Worm (Caenorhabditis elegans): ENCODE data around the gene W03H9.1.
A peak's percentile ranks its signal among the peaks of the same experiment; 100 is the strongest.

The W03H9.1 gene

ce11 chrII:14150031-14150430 lies at the start of gene W03H9.1:
W03H9.1 (minus strand) TSS chrII:14150131.
- no peak for TF ChIP-seq sea-1 (GFP tag; conservative IDR thresholded peaks at IDR 0.05)
- no peak for TF ChIP-seq tbx-11 (GFP tag; IDR thresholded peaks at IDR 0.05)
- TF ChIP-seq B0310.2 (tag; optimal IDR thresholded peaks at IDR 0.05), result no peak
- no peak for TF ChIP-seq hmbx-1 (tag; optimal IDR thresholded peaks at IDR 0.05)
- no peak for TF ChIP-seq scrt-1 (GFP tag; IDR thresholded peaks at IDR 0.05)
- TF ChIP-seq hnd-1 (tag; optimal IDR thresholded peaks at IDR 0.05), result no peak
- no peak for TF ChIP-seq ceh-13 (GFP tag; optimal IDR thresholded peaks at IDR 0.05)
- no peak for TF ChIP-seq ceh-36 (tag; optimal IDR thresholded peaks at IDR 0.05)
- TF ChIP-seq flt-1 (GFP tag; IDR thresholded peaks at IDR 0.05), result no peak
- no peak for TF ChIP-seq aly-1 (tag; optimal IDR thresholded peaks at IDR 0.05)

- TF ChIP-seq aly-1 (tag; optimal IDR thresholded peaks at IDR 0.05) (no peak), ets-7 (tag; optimal IDR thresholded peaks at IDR 0.05) (no peak), hnd-1 (tag; optimal IDR thresholded peaks at IDR 0.05) (no peak), ceh-36 (tag; optimal IDR thresholded peaks at IDR 0.05) (no peak), tra-4 (tag; optimal IDR thresholded peaks at IDR 0.05) (no peak), tbx-11 (GFP tag; IDR thresholded peaks at IDR 0.05) (no peak), B0310.2 (tag; optimal IDR thresholded peaks at IDR 0.05) (no peak), hmg-4 (GFP tag; optimal IDR thresholded peaks at IDR 0.05) (no peak), ama-1 (optimal IDR thresholded peaks at IDR 0.05) (no peak), flt-1 (GFP tag; IDR thresholded peaks at IDR 0.05) (no peak), hmbx-1 (tag; optimal IDR thresholded peaks at IDR 0.05) (no peak), scrt-1 (GFP tag; IDR thresholded peaks at IDR 0.05) (no peak), ceh-13 (GFP tag; optimal IDR thresholded peaks at IDR 0.05) (no peak), sea-1 (GFP tag; conservative IDR thresholded peaks at IDR 0.05) (no peak)
These were observed 47.7 kb upstream of the W03H9.1 start, which contains the start of gene ace-4 for ce11 chrII:14197499-14198096. ace-4 (plus strand) TSS chrII:14198046.

ce11 chrII:14195931-14196330 lies 46.0 kb upstream of the W03H9.1 start:
- no peak for TF ChIP-seq F13C5.2 (tag; optimal IDR thresholded peaks at IDR 0.05)
- TF ChIP-seq ceh-13 (GFP tag; optimal IDR thresholded peaks at IDR 0.05), result no peak
- TF ChIP-seq pes-1 (GFP tag; IDR thresholded peaks at IDR 0.05), result no peak
- TF ChIP-seq aly-1 (tag; optimal IDR thresholded peaks at IDR 0.05), result no peak

- no peak for TF ChIP-seq pes-1 (GFP tag; IDR thresholded peaks at IDR 0.05)
- no peak for TF ChIP-seq ets-7 (tag; optimal IDR thresholded peaks at IDR 0.05)
- no peak for TF ChIP-seq sea-1 (GFP tag; conservative IDR thresholded peaks at IDR 0.05)
These were observed 37.5 kb upstream of the W03H9.1 start for ce11 chrII:14187456-14187855.

ce11 chrII:14186937-14187336 lies 37.0 kb upstream of the W03H9.1 start:
- TF ChIP-seq ama-1 (optimal IDR thresholded peaks at IDR 0.05), result no peak
- TF ChIP-seq ets-7 (tag; optimal IDR thresholded peaks at IDR 0.05), result no peak
- no peak for TF ChIP-seq tbx-11 (GFP tag; IDR thresholded peaks at IDR 0.05)
- TF ChIP-seq B0310.2 (tag; optimal IDR thresholded peaks at IDR 0.05), result peak; percentile 7
- TF ChIP-seq aly-1 (tag; optimal IDR thresholded peaks at IDR 0.05), result no peak
- no peak for TF ChIP-seq ceh-13 (GFP tag; optimal IDR thresholded peaks at IDR 0.05)

ce11 chrII:14178233-14178969 lies 28.5 kb upstream of the W03H9.1 start, which contains the start of gene efhd-1:
efhd-1 (plus strand) TSS chrII:14178814.
- TF ChIP-seq ama-1 (optimal IDR thresholded peaks at IDR 0.05) (no peak), hmbx-1 (tag; optimal IDR thresholded peaks at IDR 0.05) (no peak), aly-1 (tag; optimal IDR thresholded peaks at IDR 0.05) (no peak), tra-4 (tag; optimal IDR thresholded peaks at IDR 0.05) (no peak), hnd-1 (tag; optimal IDR thresholded peaks at IDR 0.05) (no peak), B0310.2 (tag; optimal IDR thresholded peaks at IDR 0.05) (no peak), sea-1 (GFP tag; conservative IDR thresholded peaks at IDR 0.05) (no peak), F13C5.2 (tag; optimal IDR thresholded peaks at IDR 0.05) (no peak), ceh-13 (GFP tag; optimal IDR thresholded peaks at IDR 0.05) (no peak), tbx-11 (GFP tag; IDR thresholded peaks at IDR 0.05) (no peak), scrt-1 (GFP tag; IDR thresholded peaks at IDR 0.05) (no peak), hmg-4 (GFP tag; optimal IDR thresholded peaks at IDR 0.05) (no peak), ceh-36 (tag; optimal IDR thresholded peaks at IDR 0.05) (no peak), tbx-37 (GFP tag; conservative IDR thresholded peaks at IDR 0.05) (no peak), ets-7 (tag; optimal IDR thresholded peaks at IDR 0.05) (no peak), pes-1 (GFP tag; IDR thresholded peaks at IDR 0.05) (no peak), flt-1 (GFP tag; IDR thresholded peaks at IDR 0.05) (no peak)

- TF ChIP-seq flt-1 (GFP tag; IDR thresholded peaks at IDR 0.05) (no peak), sea-1 (GFP tag; conservative IDR thresholded peaks at IDR 0.05) (no peak), ets-7 (tag; optimal IDR thresholded peaks at IDR 0.05) (no peak), ceh-36 (tag; optimal IDR thresholded peaks at IDR 0.05) (no peak), hmbx-1 (tag; optimal IDR thresholded peaks at IDR 0.05) (no peak), ama-1 (optimal IDR thresholded peaks at IDR 0.05) (no peak), tra-4 (tag; optimal IDR thresholded peaks at IDR 0.05) (no peak), pes-1 (GFP tag; IDR thresholded peaks at IDR 0.05) (no peak), hnd-1 (tag; optimal IDR thresholded peaks at IDR 0.05) (no peak), tbx-11 (GFP tag; IDR thresholded peaks at IDR 0.05) (no peak), scrt-1 (GFP tag; IDR thresholded peaks at IDR 0.05) (no peak), ceh-13 (GFP tag; optimal IDR thresholded peaks at IDR 0.05) (no peak), tbx-37 (GFP tag; conservative IDR thresholded peaks at IDR 0.05) (no peak), aly-1 (tag; optimal IDR thresholded peaks at IDR 0.05) (no peak), hmg-4 (GFP tag; optimal IDR thresholded peaks at IDR 0.05) (no peak)
These were observed 26.7 kb upstream of the W03H9.1 start for ce11 chrII:14176642-14177041.

All from whole organism, early embryonic.